Worm (Caenorhabditis elegans) whole organism, young adult: ENCODE data around the gene T28H11.8.
A peak's percentile ranks its signal among the peaks of the same experiment; 100 is the strongest.

Experiments used
- B0336.3 ChIP-seq: fragments of 200-800 bp; sonication (Bioruptor generic); IDR thresholded peaks from 2 replicates; pipeline ENCODE4 v1.3.6; 2022; ENCODE audit warnings: missing genetic modification characterization, missing compliant biosample characterization
- F39B2.1 ChIP-seq: fragments of 200-800 bp; sonication (Bioruptor generic); IDR thresholded peaks from 2 replicates; pipeline ENCODE4 v1.3.6; 2022; ENCODE audit warnings: missing genetic modification reagents, missing genetic modification characterization, missing compliant biosample characterization
- F52B5.7 ChIP-seq: sonication (generic microtip); optimal IDR thresholded peaks from 2 replicates; lab custom pipeline; 2016; ENCODE audit warnings: mild to moderate bottlenecking, missing genetic modification characterization, missing compliant biosample characterization
- F57C9.4 ChIP-seq: sonication (generic microtip); optimal IDR thresholded peaks from 2 replicates; lab custom pipeline; 2017; ENCODE audit warnings: mild to moderate bottlenecking, missing genetic modification characterization, missing compliant biosample characterization
- K11D2.4 ChIP-seq: fragments of 200-800 bp; sonication (Bioruptor generic); IDR thresholded peaks from 2 replicates; pipeline ENCODE4 v1.3.6; 2022; ENCODE audit warnings: missing genetic modification reagents, missing genetic modification characterization, missing compliant biosample characterization
- Y53F4B.3 ChIP-seq: fragments of 200-800 bp; sonication (Bioruptor generic); IDR thresholded peaks from 2 replicates; pipeline ENCODE4 v1.3.6; 2022; ENCODE audit warnings: missing genetic modification reagents, missing genetic modification characterization, missing compliant biosample characterization
- Y53G8AR.9 ChIP-seq: fragments of 200-800 bp; sonication (Bioruptor generic); conservative IDR thresholded peaks from 2 replicates; pipeline ENCODE4 v1.3.6; 2022; ENCODE audit warnings: missing genetic modification reagents, missing genetic modification characterization, missing compliant biosample characterization
- akir-1 ChIP-seq: fragments of 200-800 bp; sonication (Bioruptor generic); optimal IDR thresholded peaks from 2 replicates; lab custom pipeline; 2018; ENCODE audit warnings: mild to moderate bottlenecking, missing genetic modification characterization, moderate library complexity, missing compliant biosample characterization
- ama-1 ChIP-seq, 3 experiments: fragments of 150-350 bp in 1 of 3; sonication (generic microtip) in 2 of 3; optimal IDR thresholded peaks; 2 replicates each; lab custom pipeline; 2014 to 2018; ENCODE audit warnings: missing biosample characterization in 2 of 3, missing genetic modification characterization in 2 of 3, missing genetic modification reagents in 2 of 3
- aptf-2 ChIP-seq: fragments of 200-800 bp; sonication (Bioruptor generic); conservative IDR thresholded peaks from 2 replicates; pipeline ENCODE4 v1.3.6; 2022; ENCODE audit warnings: missing genetic modification reagents, missing genetic modification characterization, missing compliant biosample characterization
- atf-7 ChIP-seq: sonication (generic microtip); optimal IDR thresholded peaks from 2 replicates; lab custom pipeline; 2017; ENCODE audit warnings: mild to moderate bottlenecking, missing genetic modification characterization, missing compliant biosample characterization
- athp-1 ChIP-seq: sonication (generic microtip); optimal IDR thresholded peaks from 2 replicates; lab custom pipeline; 2017; ENCODE audit warnings: mild to moderate bottlenecking, missing genetic modification characterization, missing compliant biosample characterization
- attf-3 ChIP-seq: fragments of 200-800 bp; sonication (Bioruptor generic); conservative IDR thresholded peaks from 2 replicates; pipeline ENCODE4 v1.3.6; 2022; ENCODE audit warnings: missing genetic modification reagents, missing genetic modification characterization, missing compliant biosample characterization
- attf-5 ChIP-seq: fragments of 200-800 bp; sonication (Bioruptor generic); optimal IDR thresholded peaks from 2 replicates; lab custom pipeline; 2018; ENCODE audit warnings: mild to moderate bottlenecking, missing genetic modification characterization, missing compliant biosample characterization
- bed-1 ChIP-seq: fragments of 200-800 bp; sonication (Bioruptor generic); IDR thresholded peaks from 2 replicates; pipeline ENCODE4 v1.3.6; 2022; ENCODE audit warnings: missing genetic modification reagents, missing genetic modification characterization, missing compliant biosample characterization
- bed-2 ChIP-seq: fragments of 200-800 bp; sonication (Bioruptor generic); IDR thresholded peaks from 2 replicates; pipeline ENCODE4 v1.3.6; 2022; ENCODE audit warnings: missing genetic modification reagents, missing genetic modification characterization, missing compliant biosample characterization
- cebp-1 ChIP-seq, 2 experiments: fragments of 200-800 bp in 1 of 2; sonication (Bioruptor generic) in 1 of 2; sonication (generic microtip) in 1 of 2; IDR thresholded peaks in 1 of 2; optimal IDR thresholded peaks in 1 of 2; 2 replicates each; pipeline versions ENCODE4 v1.3.6 to Lab custom; 2017 to 2022; ENCODE audit warnings: missing compliant biosample characterization in 2 of 2, missing genetic modification characterization in 2 of 2, mild to moderate bottlenecking in 1 of 2, missing genetic modification reagents in 1 of 2, moderate library complexity in 1 of 2
- cebp-2 ChIP-seq: fragments of 200-800 bp; sonication (Bioruptor generic); IDR thresholded peaks from 2 replicates; pipeline ENCODE4 v1.3.6; 2022; ENCODE audit warnings: missing genetic modification characterization, missing compliant biosample characterization
- ceh-27 ChIP-seq: fragments of 200-800 bp; sonication (Bioruptor generic); optimal IDR thresholded peaks from 2 replicates; lab custom pipeline; 2018; ENCODE audit warnings: mild to moderate bottlenecking, missing genetic modification characterization, moderate library complexity, missing compliant biosample characterization
- dox-1 ChIP-seq: fragments of 200-800 bp; sonication (Bioruptor generic); IDR thresholded peaks from 2 replicates; pipeline ENCODE4 v1.3.6; 2022; ENCODE audit warnings: missing genetic modification reagents, missing genetic modification characterization, missing compliant biosample characterization
- egl-18 ChIP-seq: fragments of 200-800 bp; sonication (Bioruptor generic); IDR thresholded peaks from 2 replicates; pipeline ENCODE4 v1.3.6; 2022; ENCODE audit warnings: missing genetic modification reagents, missing genetic modification characterization, missing compliant biosample characterization
- ekl-4 ChIP-seq: fragments of 200-800 bp; sonication (Bioruptor generic); IDR thresholded peaks from 2 replicates; pipeline ENCODE4 v1.3.6; 2022; ENCODE audit warnings: missing genetic modification reagents, missing genetic modification characterization, missing compliant biosample characterization
- him-1 ChIP-seq: sonication (generic microtip); optimal IDR thresholded peaks from 2 replicates; lab custom pipeline; 2016; ENCODE audit warnings: missing genotype, missing genetic modification reagents, missing genetic modification characterization, missing compliant biosample characterization
- hlh-26 ChIP-seq: fragments of 200-800 bp; sonication (Bioruptor generic); conservative IDR thresholded peaks from 2 replicates; pipeline ENCODE4 v1.3.6; 2022; ENCODE audit warnings: missing genetic modification reagents, missing genetic modification characterization, missing compliant biosample characterization
- hmg-1.2 ChIP-seq: fragments of 200-800 bp; sonication (Bioruptor generic); IDR thresholded peaks from 2 replicates; pipeline ENCODE4 v1.3.6; 2022; ENCODE audit warnings: missing genetic modification reagents, missing genetic modification characterization, missing compliant biosample characterization
- hrde-1 ChIP-seq: sonication (generic microtip); optimal IDR thresholded peaks from 2 replicates; lab custom pipeline; 2016; ENCODE audit warnings: missing genetic modification characterization, mild to moderate bottlenecking, missing compliant biosample characterization, moderate library complexity, missing genotype, missing genetic modification reagents, borderline replicate concordance
- lag-1 ChIP-seq: fragments of 200-800 bp; sonication (Bioruptor generic); IDR thresholded peaks from 2 replicates; pipeline ENCODE4 v1.3.6; 2022; ENCODE audit warnings: missing genetic modification reagents, missing genetic modification characterization, missing compliant biosample characterization
- lin-26 ChIP-seq: fragments of 200-800 bp; sonication (Bioruptor generic); IDR thresholded peaks from 2 replicates; pipeline ENCODE4 v1.3.6; 2022; ENCODE audit warnings: missing genetic modification reagents, missing genetic modification characterization, missing compliant biosample characterization
- lin-54 ChIP-seq: fragments of 200-800 bp; sonication (Bioruptor generic); optimal IDR thresholded peaks from 2 replicates; lab custom pipeline; 2018; ENCODE audit warnings: mild to moderate bottlenecking, missing genetic modification characterization, missing compliant biosample characterization
- madf-3 ChIP-seq: fragments of 200-800 bp; sonication (Bioruptor generic); IDR thresholded peaks from 2 replicates; pipeline ENCODE4 v1.3.6; 2022; ENCODE audit warnings: missing genetic modification reagents, missing genetic modification characterization, missing compliant biosample characterization
- madf-6 ChIP-seq: fragments of 200-800 bp; sonication (Bioruptor generic); IDR thresholded peaks from 2 replicates; pipeline ENCODE4 v1.3.6; 2022; ENCODE audit warnings: missing genetic modification reagents, missing genetic modification characterization, missing compliant biosample characterization
- madf-8 ChIP-seq: fragments of 200-800 bp; sonication (Bioruptor generic); conservative IDR thresholded peaks from 2 replicates; pipeline ENCODE4 v1.3.6; 2022; ENCODE audit warnings: missing genetic modification reagents, missing genetic modification characterization, missing compliant biosample characterization
- mcd-1 ChIP-seq: fragments of 200-800 bp; sonication (Bioruptor generic); IDR thresholded peaks from 2 replicates; pipeline ENCODE4 v1.3.6; 2022; ENCODE audit warnings: missing genetic modification reagents, missing genetic modification characterization, missing compliant biosample characterization
- mel-28 ChIP-seq: sonication (generic microtip); optimal IDR thresholded peaks from 2 replicates; lab custom pipeline; 2016; ENCODE audit warnings: borderline replicate concordance, mild to moderate bottlenecking, missing genetic modification characterization, missing compliant biosample characterization
- nfya-1 ChIP-seq: sonication (generic microtip); optimal IDR thresholded peaks from 2 replicates; lab custom pipeline; 2017; ENCODE audit warnings: antibody characterized with exemption, missing compliant biosample characterization, missing genetic modification characterization, borderline replicate concordance; ENCODE audit not compliant: insufficient read depth
- nhr-179 ChIP-seq: sonication (generic microtip); optimal IDR thresholded peaks from 2 replicates; lab custom pipeline; 2016; ENCODE audit warnings: mild to moderate bottlenecking, missing genetic modification characterization, missing compliant biosample characterization
- nhr-90 ChIP-seq: sonication (generic microtip); optimal IDR thresholded peaks from 2 replicates; lab custom pipeline; 2016; ENCODE audit warnings: missing genotype, mild to moderate bottlenecking, missing genetic modification characterization, missing compliant biosample characterization
- pbrm-1 ChIP-seq: fragments of 200-800 bp; sonication (Bioruptor generic); IDR thresholded peaks from 2 replicates; pipeline ENCODE4 v1.3.6; 2022; ENCODE audit warnings: missing genetic modification reagents, missing genetic modification characterization, missing compliant biosample characterization
- repo-1 ChIP-seq: sonication (generic microtip); optimal IDR thresholded peaks from 2 replicates; lab custom pipeline; 2017; ENCODE audit warnings: mild to moderate bottlenecking, missing genetic modification characterization, missing compliant biosample characterization
- snpc-1.1 ChIP-seq: sonication (generic microtip); optimal IDR thresholded peaks from 2 replicates; lab custom pipeline; 2017; ENCODE audit warnings: missing genetic modification characterization, mild to moderate bottlenecking, missing compliant biosample characterization, antibody characterized with exemption, moderate library complexity, missing genotype, missing genetic modification reagents; ENCODE audit not compliant: insufficient read depth
- snpc-1.3 ChIP-seq: sonication (generic microtip); optimal IDR thresholded peaks from 2 replicates; lab custom pipeline; 2017; ENCODE audit warnings: missing genetic modification characterization, mild to moderate bottlenecking, missing compliant biosample characterization, antibody characterized with exemption, moderate library complexity, missing genotype, missing genetic modification reagents; ENCODE audit not compliant: insufficient read depth
- sptf-2 ChIP-seq: fragments of 200-800 bp; sonication (Bioruptor generic); optimal IDR thresholded peaks from 2 replicates; lab custom pipeline; 2018; ENCODE audit warnings: mild to moderate bottlenecking, missing genetic modification characterization, missing compliant biosample characterization
- zfh-2 ChIP-seq: fragments of 200-800 bp; sonication (Bioruptor generic); conservative IDR thresholded peaks from 2 replicates; pipeline ENCODE4 v1.3.6; 2022; ENCODE audit warnings: missing genetic modification reagents, missing genetic modification characterization, missing compliant biosample characterization
- ztf-18 ChIP-seq: sonication (generic microtip); optimal IDR thresholded peaks from 2 replicates; lab custom pipeline; 2016; ENCODE audit warnings: missing genotype, mild to moderate bottlenecking, missing genetic modification characterization, missing compliant biosample characterization
- ztf-22 ChIP-seq: fragments of 200-800 bp; sonication (Bioruptor generic); optimal IDR thresholded peaks from 2 replicates; lab custom pipeline; 2018; ENCODE audit warnings: mild to moderate bottlenecking, missing genetic modification characterization, moderate library complexity, missing compliant biosample characterization
- ztf-25 ChIP-seq: fragments of 200-800 bp; sonication (Bioruptor generic); IDR thresholded peaks from 2 replicates; pipeline ENCODE4 v1.3.6; 2022; ENCODE audit warnings: missing genetic modification reagents, missing genetic modification characterization, missing compliant biosample characterization
- ztf-6 ChIP-seq: fragments of 200-800 bp; sonication (Bioruptor generic); IDR thresholded peaks from 2 replicates; pipeline ENCODE4 v1.3.6; 2022; ENCODE audit warnings: missing genetic modification reagents, missing genetic modification characterization, missing compliant biosample characterization

Gene T28H11.8

DNA sequence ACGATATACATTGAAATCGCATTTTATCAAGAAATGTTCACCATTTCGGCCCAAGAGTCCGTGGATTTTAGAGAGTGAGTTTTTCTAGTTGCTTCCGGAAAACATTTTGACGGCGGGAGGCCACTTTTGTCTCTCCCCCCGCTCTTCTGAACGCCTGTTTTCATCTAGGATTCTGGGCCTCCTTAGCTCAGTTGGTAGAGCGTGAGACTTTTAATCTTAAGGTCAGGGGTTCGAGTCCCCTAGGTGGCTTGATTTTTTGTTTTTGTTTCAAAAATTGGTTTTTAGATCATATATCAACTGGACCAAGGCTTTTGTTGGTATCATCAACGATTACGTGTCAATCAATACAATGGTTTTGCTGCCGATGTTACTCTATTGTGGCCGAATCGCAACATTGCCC, 18.3 kb upstream of the T28H11.8 start (continued):
- TF ChIP-seq madf-8 (GFP tag; lab: Robert Waterston, UW) (no peak), mcd-1 (GFP tag; lab: Robert Waterston, UW) (no peak), athp-1 (peak; percentile 63), attf-3 (GFP tag; lab: Robert Waterston, UW) (no peak), F57C9.4 (tag; lab: Kevin White, UChicago) (no peak), him-1 (peak; percentile 84), F39B2.1 (GFP tag; lab: Robert Waterston, UW) (no peak), cebp-2 (GFP tag; lab: Robert Waterston, UW) (peak; percentile 66; the same call in 1 of the 2 replicates), ceh-27 (GFP tag; lab: Kevin White, UChicago) (peak; percentile 30), akir-1 (GFP tag; lab: Kevin White, UChicago) (no peak), ztf-18 (peak; percentile 71), cebp-1 (GFP tag; IDR thresholded peaks at IDR 0.05; lab: Robert Waterston, UW) (no peak), cebp-1 (tag; optimal IDR thresholded peaks at IDR 0.05; lab: Kevin White, UChicago) (no peak), hrde-1 (tag; lab: Kevin White, UChicago) (peak; percentile 49), bed-1 (GFP tag; lab: Robert Waterston, UW) (no peak), attf-5 (GFP tag; lab: Kevin White, UChicago) (peak; percentile 37), mel-28 (tag; lab: Kevin White, UChicago) (no peak), lin-54 (GFP tag; lab: Kevin White, UChicago) (no peak), ama-1 (optimal IDR thresholded peaks at IDR 0.05; lab: Kevin White, UChicago) (no peak), ama-1 (GFP tag; optimal IDR thresholded peaks at IDR 0.05; lab: Kevin White, UChicago) (no peak), sptf-2 (GFP tag; lab: Kevin White, UChicago) (peak; percentile 74), madf-3 (GFP tag; lab: Robert Waterston, UW) (peak; percentile 65; the same call in 1 of the 2 replicates), pbrm-1 (no peak; the same call in none of the 2 replicates), hlh-26 (GFP tag; lab: Robert Waterston, UW) (no peak), K11D2.4 (GFP tag; lab: Robert Waterston, UW) (no peak), lin-26 (GFP tag; lab: Robert Waterston, UW) (peak; percentile 98), aptf-2 (GFP tag; lab: Robert Waterston, UW) (no peak), snpc-1.3 (tag; lab: Kevin White, UChicago) (peak; percentile 44), lag-1 (GFP tag; lab: Robert Waterston, UW) (no peak), Y53G8AR.9 (GFP tag; lab: Robert Waterston, UW) (no peak), zfh-2 (GFP tag; lab: Robert Waterston, UW) (no peak), repo-1 (tag; lab: Kevin White, UChicago) (no peak), F52B5.7 (tag; lab: Kevin White, UChicago) (no peak), hmg-1.2 (GFP tag; lab: Robert Waterston, UW) (peak; percentile 66; the same call in 1 of the 2 replicates), egl-18 (GFP tag; lab: Robert Waterston, UW) (no peak), ztf-25 (GFP tag; lab: Robert Waterston, UW) (peak; percentile 93), dox-1 (GFP tag; lab: Robert Waterston, UW) (no peak; the same call in 1 of the 2 replicates), bed-2 (0 out of 2 replicates have a peak, but pooled peaks have one; percentile 22), B0336.3 (GFP tag; lab: Robert Waterston, UW) (no peak), nhr-90 (peak; percentile 88), nfya-1 (no peak), madf-6 (GFP tag; lab: Robert Waterston, UW) (no peak), ztf-22 (no peak), atf-7 (tag; lab: Kevin White, UChicago) (no peak), Y53F4B.3 (GFP tag; lab: Robert Waterston, UW) (no peak), ztf-6 (GFP tag; lab: Robert Waterston, UW) (no peak), nhr-179 (tag; lab: Kevin White, UChicago) (no peak), ekl-4 (GFP tag; lab: Robert Waterston, UW) (peak; percentile 51; the same call in 1 of the 2 replicates), snpc-1.1 (tag; lab: Kevin White, UChicago) (peak; percentile 34)
